Worm (Caenorhabditis elegans) whole organism, L1 larva: ENCODE results near the gene ZC250.5.

ENCODE experiments used
- C16A3.4 ChIP-seq: fragments of 150-350 bp; optimal IDR thresholded peaks from 2 replicates; lab custom pipeline; 2014; ENCODE audit warnings: missing biosample characterization, missing genetic modification characterization
- C34B4.2 ChIP-seq: sonication (generic microtip); optimal IDR thresholded peaks from 2 replicates; lab custom pipeline; 2017; ENCODE audit warnings: mild to moderate bottlenecking, missing genetic modification characterization, missing compliant biosample characterization
- blmp-1 ChIP-seq: fragments of 150-350 bp; optimal IDR thresholded peaks from 2 replicates; lab custom pipeline; 2014; ENCODE audit warnings: missing biosample characterization, missing genetic modification characterization
- ceh-82 ChIP-seq, 3 experiments: fragments of 150-350 bp in 1 of 3; sonication (generic microtip) in 2 of 3; optimal IDR thresholded peaks; 2 replicates each; lab custom pipeline; 2014 to 2017; ENCODE audit warnings: missing biosample characterization in 3 of 3, missing genetic modification characterization in 3 of 3
- ceh-88 ChIP-seq: fragments of 200-800 bp; sonication (Bioruptor generic); IDR thresholded peaks from 2 replicates; pipeline ENCODE4 v1.3.6; 2022; ENCODE audit warnings: missing genetic modification characterization, missing compliant biosample characterization
- dpl-1 ChIP-seq, 3 experiments: fragments of 150-350 bp in 2 of 3; sonication (generic microtip) in 1 of 3; optimal IDR thresholded peaks; 2 replicates each; lab custom pipeline; 2014 to 2017; ENCODE audit warnings: missing biosample characterization in 3 of 3, missing genetic modification characterization in 3 of 3, missing genetic modification reagents in 3 of 3
- dsc-1 ChIP-seq: sonication (generic microtip); optimal IDR thresholded peaks from 2 replicates; lab custom pipeline; 2016; ENCODE audit warnings: mild to moderate bottlenecking, missing genetic modification characterization, missing compliant biosample characterization
- efl-1 ChIP-seq, 4 experiments: fragments of 150-350 bp; optimal IDR thresholded peaks in 3 of 4; peaks in 1 of 4; 1 replicate in 1 of 4; 2 replicates in 3 of 4; lab custom pipeline; 2014; ENCODE audit warnings: missing biosample characterization in 2 of 4, missing genetic modification characterization in 2 of 4, missing genetic modification reagents in 2 of 4
- egl-27 ChIP-seq, 2 experiments: fragments of 150-350 bp in 1 of 2; sonication (generic microtip); optimal IDR thresholded peaks; 3 replicates each; lab custom pipeline; 2017 to 2018; ENCODE audit warnings: missing biosample characterization in 2 of 2, missing genetic modification characterization in 2 of 2, missing genetic modification reagents in 2 of 2
- fkh-4 ChIP-seq: sonication (generic microtip); optimal IDR thresholded peaks from 2 replicates; lab custom pipeline; 2016; ENCODE audit warnings: missing compliant biosample characterization, missing genetic modification characterization, borderline replicate concordance
- fkh-8 ChIP-seq: sonication (generic microtip); optimal IDR thresholded peaks from 2 replicates; lab custom pipeline; 2016; ENCODE audit warnings: mild to moderate bottlenecking, missing genetic modification characterization, missing compliant biosample characterization
- fos-1 ChIP-seq: fragments of 150-350 bp; optimal IDR thresholded peaks from 2 replicates; lab custom pipeline; 2014; ENCODE audit warnings: missing biosample characterization, missing genetic modification characterization
- grh-1 ChIP-seq: fragments of 200-800 bp; sonication (Bioruptor generic); IDR thresholded peaks from 2 replicates; pipeline ENCODE4 v1.3.6; 2022; ENCODE audit warnings: missing genetic modification reagents, missing genetic modification characterization, missing compliant biosample characterization
- hlh-17 ChIP-seq: fragments of 200-800 bp; sonication (Bioruptor generic); optimal IDR thresholded peaks from 2 replicates; lab custom pipeline; 2018; ENCODE audit warnings: missing genetic modification characterization, mild to moderate bottlenecking, missing compliant biosample characterization, moderate library complexity, borderline replicate concordance
- hpl-2 ChIP-seq: fragments of 150-350 bp; optimal IDR thresholded peaks from 2 replicates; lab custom pipeline; 2014; ENCODE audit warnings: missing biosample characterization, missing genetic modification reagents, missing genetic modification characterization
- irx-1 ChIP-seq: sonication (generic microtip); optimal IDR thresholded peaks from 2 replicates; lab custom pipeline; 2016; ENCODE audit warnings: missing genetic modification characterization, missing compliant biosample characterization
- isw-1 ChIP-seq: fragments of 200-800 bp; sonication (Bioruptor generic); IDR thresholded peaks from 2 replicates; pipeline ENCODE4 v1.3.6; 2022; ENCODE audit warnings: missing genetic modification characterization, missing compliant biosample characterization
- jun-1 ChIP-seq: fragments of 150-350 bp; optimal IDR thresholded peaks from 2 replicates; lab custom pipeline; 2014; ENCODE audit warnings: missing biosample characterization, missing genetic modification reagents, missing genetic modification characterization
- lin-13 ChIP-seq: fragments of 150-350 bp; optimal IDR thresholded peaks from 2 replicates; lab custom pipeline; 2014; ENCODE audit warnings: missing biosample characterization, missing genetic modification reagents, missing genetic modification characterization
- lin-14 ChIP-seq: fragments of 200-800 bp; sonication (Bioruptor generic); optimal IDR thresholded peaks from 2 replicates; lab custom pipeline; 2018; ENCODE audit warnings: mild to moderate bottlenecking, missing genetic modification characterization, moderate library complexity, missing compliant biosample characterization
- lin-15B ChIP-seq: fragments of 150-350 bp; sonication (generic microtip); optimal IDR thresholded peaks from 3 replicates; lab custom pipeline; 2014; ENCODE audit warnings: missing biosample characterization, missing genetic modification characterization
- lsy-2 ChIP-seq, 2 experiments: fragments of 150-350 bp; optimal IDR thresholded peaks; 2 replicates each; lab custom pipeline; 2014; ENCODE audit warnings: missing biosample characterization in 2 of 2, missing genetic modification characterization in 2 of 2
- mab-9 ChIP-seq: fragments of 200-800 bp; sonication (Bioruptor generic); IDR thresholded peaks from 2 replicates; pipeline ENCODE4 v1.3.6; 2022; ENCODE audit warnings: missing genetic modification reagents, missing genetic modification characterization, missing compliant biosample characterization
- mdl-1 ChIP-seq, 2 experiments: fragments of 150-350 bp; optimal IDR thresholded peaks; 2 replicates each; lab custom pipeline; 2014 to 2017; ENCODE audit warnings: missing biosample characterization in 2 of 2, missing genetic modification characterization in 2 of 2, inconsistent platforms in 1 of 2
- mep-1 ChIP-seq: fragments of 150-350 bp; optimal IDR thresholded peaks from 2 replicates; lab custom pipeline; 2014; ENCODE audit warnings: missing biosample characterization, missing genetic modification characterization
- nhr-19 ChIP-seq: fragments of 200-800 bp; sonication (Bioruptor generic); conservative IDR thresholded peaks from 2 replicates; pipeline ENCODE4 v1.3.6; 2022; ENCODE audit warnings: missing genetic modification characterization, missing compliant biosample characterization
- nhr-20 ChIP-seq: sonication (generic microtip); optimal IDR thresholded peaks from 2 replicates; lab custom pipeline; 2016; ENCODE audit warnings: mild to moderate bottlenecking, missing genetic modification characterization, missing compliant biosample characterization
- nhr-47 ChIP-seq: sonication (generic microtip); optimal IDR thresholded peaks from 2 replicates; lab custom pipeline; 2016; ENCODE audit warnings: mild to moderate bottlenecking, missing genetic modification characterization, moderate library complexity, missing compliant biosample characterization
- nhr-71 ChIP-seq: sonication (generic microtip); optimal IDR thresholded peaks from 2 replicates; lab custom pipeline; 2016; ENCODE audit warnings: mild to moderate bottlenecking, missing genetic modification characterization, moderate library complexity, missing compliant biosample characterization
- nhr-85 ChIP-seq: sonication (generic microtip); peaks from one replicate; lab custom pipeline; 2016; ENCODE audit warnings: missing genetic modification characterization, inconsistent platforms, missing compliant biosample characterization
- nhr-90 ChIP-seq: sonication (generic microtip); optimal IDR thresholded peaks from 2 replicates; lab custom pipeline; 2016; ENCODE audit warnings: mild to moderate bottlenecking, missing genetic modification characterization, missing compliant biosample characterization; ENCODE audit not compliant: poor library complexity
- pax-3 ChIP-seq: fragments of 200-800 bp; sonication (Bioruptor generic); optimal IDR thresholded peaks from 2 replicates; lab custom pipeline; 2018; ENCODE audit warnings: mild to moderate bottlenecking, missing genetic modification characterization, moderate library complexity, missing compliant biosample characterization
- pqm-1 ChIP-seq: sonication (generic microtip); optimal IDR thresholded peaks from 3 replicates; lab custom pipeline; 2017; ENCODE audit warnings: missing biosample characterization, missing genetic modification characterization
- rnt-1 ChIP-seq: sonication (generic microtip); optimal IDR thresholded peaks from 2 replicates; lab custom pipeline; 2016; ENCODE audit warnings: mild to moderate bottlenecking, missing genetic modification characterization, moderate library complexity, missing compliant biosample characterization
- skn-1 ChIP-seq: fragments of 150-350 bp; optimal IDR thresholded peaks from 2 replicates; lab custom pipeline; 2014; ENCODE audit warnings: missing biosample characterization, missing genetic modification characterization
- snu-23 ChIP-seq: sonication (generic microtip); optimal IDR thresholded peaks from 2 replicates; lab custom pipeline; 2016; ENCODE audit warnings: missing genetic modification characterization, missing compliant biosample characterization
- sup-37 ChIP-seq: fragments of 200-800 bp; sonication (Bioruptor generic); optimal IDR thresholded peaks from 2 replicates; lab custom pipeline; 2018; ENCODE audit warnings: mild to moderate bottlenecking, missing genetic modification characterization, missing compliant biosample characterization
- swsn-7 ChIP-seq: sonication (generic microtip); optimal IDR thresholded peaks from 2 replicates; lab custom pipeline; 2016; ENCODE audit warnings: missing genetic modification characterization, missing compliant biosample characterization
- tbx-2 ChIP-seq: sonication (generic microtip); optimal IDR thresholded peaks from 2 replicates; lab custom pipeline; 2016; ENCODE audit warnings: missing genetic modification characterization, missing compliant biosample characterization
- unc-62 ChIP-seq: fragments of 150-350 bp; optimal IDR thresholded peaks from 2 replicates; lab custom pipeline; 2014; ENCODE audit warnings: missing biosample characterization, missing genetic modification reagents, missing genetic modification characterization
- unc-98 ChIP-seq: fragments of 200-800 bp; sonication (Bioruptor generic); IDR thresholded peaks from 2 replicates; pipeline ENCODE4 v1.3.6; 2022; ENCODE audit warnings: missing genetic modification characterization, missing compliant biosample characterization
- xbp-1 ChIP-seq: sonication (generic microtip); optimal IDR thresholded peaks from 2 replicates; lab custom pipeline; 2016; ENCODE audit warnings: missing genetic modification characterization, missing compliant biosample characterization

ZC250.5 gene

DNA sequence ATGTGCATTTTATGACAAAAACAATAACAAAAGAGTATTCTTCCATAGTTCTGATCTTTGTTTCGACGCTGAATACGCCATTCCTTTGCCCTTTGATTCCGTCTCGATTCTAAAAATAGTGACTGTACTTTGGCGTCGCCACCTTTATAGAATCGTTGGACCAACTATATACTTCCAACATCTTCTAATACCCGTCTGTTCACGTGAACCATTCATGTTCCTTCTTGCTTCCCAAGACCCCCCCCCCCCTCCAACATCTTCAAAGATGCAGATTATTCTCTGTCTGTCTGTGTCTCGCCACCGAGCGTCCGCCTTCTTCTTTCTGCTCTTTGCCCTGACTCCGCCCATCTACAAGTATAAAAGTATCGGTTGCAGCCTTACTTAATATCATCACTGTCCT is 35.6 kb upstream of the ZC250.5 start:
- TF ChIP-seq lin-14: peak; percentile 25
- peak; percentile 49 for TF ChIP-seq nhr-19 (GFP tag; lab: Robert Waterston, UW)
- TF ChIP-seq fos-1 (tag; lab: Kevin White, UChicago): no peak
- no peak for TF ChIP-seq unc-62 (GFP tag; lab: Kevin White, UChicago)
- TF ChIP-seq nhr-85 (tag; lab: Kevin White, UChicago): peak; percentile 74

ce11 chrV:5771627-5772026 is 33.9 kb upstream of the ZC250.5 start, which contains the start of gene F44E7.3:
TSS of gene F44E7.3 (plus strand) at chrV:5771945.
- TF ChIP-seq sup-37 (GFP tag; lab: Kevin White, UChicago): no peak
- TF ChIP-seq hpl-2: no peak
- TF ChIP-seq blmp-1: no peak
- TF ChIP-seq irx-1: no peak
- TF ChIP-seq dpl-1 (GFP tag; optimal IDR thresholded peaks at IDR 0.05; lab: Kevin White, UChicago): no peak
- TF ChIP-seq mab-9 (GFP tag; lab: Robert Waterston, UW): no peak
- TF ChIP-seq hlh-17 (GFP tag; lab: Kevin White, UChicago): no peak
- no peak for TF ChIP-seq xbp-1 (tag; lab: Kevin White, UChicago)
- TF ChIP-seq nhr-90 (tag; lab: Kevin White, UChicago): no peak

- TF ChIP-seq fkh-4 (tag; lab: Kevin White, UChicago) (no peak), egl-27 (tag; optimal IDR thresholded peaks at IDR 0.05; lab: Kevin White, UChicago) (no peak), pax-3 (tag; lab: Kevin White, UChicago) (no peak), C34B4.2 (tag; lab: Kevin White, UChicago) (no peak)
These were observed 33.1 kb upstream of the ZC250.5 start for ce11 chrV:5772503-5772902.

DNA sequence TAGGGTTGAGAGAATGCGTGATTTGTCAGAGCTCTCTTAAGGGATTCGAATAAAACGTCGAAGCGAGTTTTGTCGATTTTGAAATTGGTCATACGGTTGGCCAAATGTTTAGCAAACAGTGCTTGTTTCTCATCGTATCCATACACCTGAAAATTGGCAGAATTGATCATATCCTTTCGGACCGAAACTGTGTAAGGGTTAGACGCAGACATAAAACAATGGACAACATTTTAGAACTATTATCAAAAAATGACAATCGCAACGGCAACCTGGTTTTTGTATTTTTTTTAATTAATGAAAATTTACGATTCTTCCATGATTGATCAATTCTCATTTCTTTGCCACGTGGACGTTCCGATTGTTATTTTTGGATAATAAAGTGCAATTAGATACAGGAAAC is 31.4 kb upstream of the ZC250.5 start:
- TF ChIP-seq pqm-1 (tag; lab: Kevin White, UChicago): no peak
- TF ChIP-seq efl-1 (optimal IDR thresholded peaks at IDR 0.05; lab: Kevin White, UChicago): no peak
- TF ChIP-seq efl-1 (GFP tag; optimal IDR thresholded peaks at IDR 0.05 in 1 of 2; lab: Kevin White, UChicago): peak in 1 of 2 experiments; percentile 91
- no peak for TF ChIP-seq blmp-1
- TF ChIP-seq, all 84 proteins: peak for 1

- TF ChIP-seq jun-1: peak; percentile 6
- peak; percentile 65 for TF ChIP-seq skn-1
- peak in 2 of 3 experiments; percentile 31 to 44 for TF ChIP-seq dpl-1 (GFP tag; optimal IDR thresholded peaks at IDR 0.05; lab: Kevin White, UChicago)
- TF ChIP-seq C16A3.4 (tag; lab: Kevin White, UChicago): peak; percentile 27
- peak in 1 of 2 experiments; percentile 1 for TF ChIP-seq mdl-1 (tag; optimal IDR thresholded peaks at IDR 0.05; lab: Kevin White, UChicago)
- TF ChIP-seq dsc-1 (tag; lab: Kevin White, UChicago): peak; percentile 2
- peak; percentile 13 for TF ChIP-seq nhr-90 (tag; lab: Kevin White, UChicago)
- TF ChIP-seq nhr-20 (tag; lab: Kevin White, UChicago): peak; percentile 54
- peak; percentile 27 for TF ChIP-seq mep-1
- TF ChIP-seq isw-1 (GFP tag; lab: Robert Waterston, UW): peak; percentile 91
- peak; percentile 61 for TF ChIP-seq rnt-1
- peak; percentile 96 for TF ChIP-seq nhr-19 (GFP tag; lab: Robert Waterston, UW)
- peak; percentile 69 for TF ChIP-seq nhr-71 (tag; lab: Kevin White, UChicago)
- peak; percentile 49 to 55 for TF ChIP-seq efl-1 (optimal IDR thresholded peaks at IDR 0.05; lab: Kevin White, UChicago)
- TF ChIP-seq efl-1 (GFP tag; optimal IDR thresholded peaks at IDR 0.05 in 1 of 2; lab: Kevin White, UChicago): peak in 1 of 2 experiments; percentile 44
- peak; percentile 65 for TF ChIP-seq nhr-85 (tag; lab: Kevin White, UChicago)
- peak; percentile 87 for TF ChIP-seq ceh-88 (GFP tag; lab: Robert Waterston, UW)
- peak; percentile 85 for TF ChIP-seq grh-1 (GFP tag; lab: Robert Waterston, UW)
- peak; percentile 50 for TF ChIP-seq lin-13 (GFP tag; lab: Kevin White, UChicago)
- peak; percentile 69 for TF ChIP-seq snu-23 (GFP tag; lab: Kevin White, UChicago)
- peak; percentile 31 for TF ChIP-seq lin-15B (tag; lab: Kevin White, UChicago)
- TF ChIP-seq tbx-2 (tag; lab: Kevin White, UChicago): peak; percentile 37
- peak; percentile 71 for TF ChIP-seq lin-14
- peak; percentile 61 for TF ChIP-seq xbp-1 (tag; lab: Kevin White, UChicago)
- peak; percentile 84 for TF ChIP-seq mab-9 (GFP tag; lab: Robert Waterston, UW)
- TF ChIP-seq unc-98 (GFP tag; lab: Robert Waterston, UW): 0 out of 2 replicates have a peak, but pooled peaks have one; percentile 25
- peak; percentile 49 for TF ChIP-seq swsn-7 (tag; lab: Kevin White, UChicago)
- peak; percentile 63 for TF ChIP-seq nhr-47
- TF ChIP-seq ceh-82 (tag; optimal IDR thresholded peaks at IDR 0.05; lab: Kevin White, UChicago): peak in 2 of 3 experiments; percentile 28 to 71
- TF ChIP-seq lsy-2 (tag; optimal IDR thresholded peaks at IDR 0.05; lab: Kevin White, UChicago): peak; percentile 37 to 73
- peak; percentile 32 for TF ChIP-seq blmp-1
- TF ChIP-seq fkh-8 (tag; lab: Kevin White, UChicago): peak; percentile 27
These were observed 28.6 kb upstream of the ZC250.5 start, which contains the start of gene F44E7.4 for ce11 chrV:5776941-5777340. TSS of gene F44E7.4 (minus strand) at chrV:5776953.
